Fruit fly (Drosophila melanogaster) whole organism, wandering third instar larva: ENCODE results near the gene CG5446.

Source experiments
- CrebA ChIP-seq: fragments of 200-800 bp; sonication (Bioruptor generic); optimal IDR thresholded peaks from 2 replicates; lab custom pipeline; 2016; ENCODE audit warnings: missing biosample characterization, mild to moderate bottlenecking, missing genetic modification characterization, borderline replicate concordance
- Hr83 ChIP-seq: fragments of 200-300 bp; sonication (Bioruptor generic); optimal IDR thresholded peaks from 2 replicates; lab custom pipeline; 2016; ENCODE audit warnings: missing biosample characterization, mild to moderate bottlenecking, missing genetic modification characterization, moderate library complexity; ENCODE audit not compliant: poor library complexity, severe bottlenecking
- Jra ChIP-seq: sonication (Bioruptor generic); optimal IDR thresholded peaks from 2 replicates; lab custom pipeline; 2016; ENCODE audit warnings: missing biosample characterization, missing genetic modification characterization
- OdsH ChIP-seq: fragments of 200-800 bp; sonication (Bioruptor generic); optimal IDR thresholded peaks from 2 replicates; lab custom pipeline; 2016; ENCODE audit warnings: missing biosample characterization, mild to moderate bottlenecking, missing genetic modification characterization
- brk ChIP-seq: fragments of 200-800 bp; sonication (Bioruptor generic); optimal IDR thresholded peaks from 2 replicates; lab custom pipeline; 2016; ENCODE audit warnings: missing biosample characterization, mild to moderate bottlenecking, missing genetic modification characterization
- psq ChIP-seq: fragments of 200-800 bp; sonication (Bioruptor generic); optimal IDR thresholded peaks from 3 replicates; lab custom pipeline; 2017; ENCODE audit warnings: missing biosample characterization, mild to moderate bottlenecking, missing genetic modification characterization, moderate library complexity
- woc ChIP-seq: sonication (Bioruptor generic); optimal IDR thresholded peaks from 2 replicates; lab custom pipeline; 2016; ENCODE audit warnings: missing biosample characterization, mild to moderate bottlenecking, missing genetic modification characterization

dm6 chr2L:12455750-12456149 is 28.2 kb upstream of the CG5446 start:
- TF ChIP-seq woc (GFP tag; lab: Kevin White, UChicago): no peak
- no peak for TF ChIP-seq psq (GFP tag; lab: Kevin White, UChicago)
- TF ChIP-seq CrebA (GFP tag; lab: Kevin White, UChicago): no peak
- TF ChIP-seq brk (GFP tag; lab: Kevin White, UChicago): no peak
- TF ChIP-seq OdsH: no peak
- TF ChIP-seq Jra: no peak
- no peak for TF ChIP-seq Hr83 (GFP tag; lab: Kevin White, UChicago)
